Fruit fly (Drosophila melanogaster): ENCODE results near the gene Tak1.

Gene Tak1

DNA sequence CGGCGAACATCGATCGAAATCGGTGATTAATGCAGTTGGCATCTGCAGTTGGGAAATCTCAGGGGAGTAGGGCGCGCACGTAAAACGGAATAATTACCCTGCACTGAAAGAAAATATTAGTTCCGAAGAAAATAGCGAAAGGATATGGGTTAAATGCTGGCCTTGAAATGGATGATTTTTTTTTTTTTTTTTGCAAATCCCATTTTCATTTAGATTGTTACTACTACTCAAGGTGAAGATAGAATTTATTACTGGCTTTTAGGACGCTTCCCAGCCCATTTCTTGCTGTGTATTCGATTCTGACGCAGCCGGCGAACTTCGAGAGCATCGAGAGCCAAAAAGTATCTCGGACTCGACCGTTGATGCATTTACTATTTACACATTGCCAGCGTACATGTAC lies 5.7 kb downstream of the Tak1 start (continued):
- TF ChIP-seq Opbp (GFP tag; IDR thresholded peaks at IDR 0.05; ENCODE audit: partially characterized antibody) (no peak), al (GFP tag; IDR thresholded peaks at IDR 0.05) (no peak), Optix (GFP tag; IDR thresholded peaks at IDR 0.05) (no peak), shn (GFP tag; optimal IDR thresholded peaks at IDR 0.05) (peak; percentile 40), gcm (GFP tag; optimal IDR thresholded peaks at IDR 0.05) (no peak), mam (GFP tag; optimal IDR thresholded peaks at IDR 0.05) (peak; percentile 36), CG2120 (GFP tag; optimal IDR thresholded peaks at IDR 0.05) (peak; percentile 43), slou (GFP tag; optimal IDR thresholded peaks at IDR 0.05) (no peak), CG15269 (tag; optimal IDR thresholded peaks at IDR 0.05) (peak; percentile 55), Mes4 (GFP tag; optimal IDR thresholded peaks at IDR 0.05) (peak; percentile 22), jigr1 (GFP tag; IDR thresholded peaks at IDR 0.05) (0 out of 3 replicates have a peak, but pooled peaks have one; percentile 30), so (GFP tag; IDR thresholded peaks at IDR 0.05) (no peak), CG6854 (GFP tag; optimal IDR thresholded peaks at IDR 0.05) (no peak), CG9727 (GFP tag; optimal IDR thresholded peaks at IDR 0.05) (peak; percentile 44), repo (GFP tag; optimal IDR thresholded peaks at IDR 0.05) (no peak), NfI (GFP tag; optimal IDR thresholded peaks at IDR 0.05) (peak; percentile 43), chinmo (GFP tag; IDR thresholded peaks at IDR 0.05; ENCODE audit: partially characterized antibody) (no peak), esg (GFP tag; conservative IDR thresholded peaks at IDR 0.05) (peak; percentile 44; the same call in 1 of the 2 replicates), sd (tag; optimal IDR thresholded peaks at IDR 0.05) (no peak), Atf-2 (GFP tag; optimal IDR thresholded peaks at IDR 0.05) (peak; percentile 22), Eip74EF (GFP tag; optimal IDR thresholded peaks at IDR 0.05) (no peak), onecut (GFP tag; IDR thresholded peaks at IDR 0.05) (peak; percentile 44; the same call in 1 of the 2 replicates), Six4 (GFP tag; optimal IDR thresholded peaks at IDR 0.05) (no peak), CG11085 (GFP tag; IDR thresholded peaks at IDR 0.05) (no peak), CG10431 (GFP tag; optimal IDR thresholded peaks at IDR 0.05) (no peak), cato (GFP tag; optimal IDR thresholded peaks at IDR 0.05; ENCODE audit: borderline replicate concordance) (peak; percentile 23), hkb (optimal IDR thresholded peaks at IDR 0.05) (no peak), hkb (GFP tag; IDR thresholded peaks at IDR 0.05) (peak; percentile 72), CG9817 (tag; optimal IDR thresholded peaks at IDR 0.05) (peak; percentile 39), CG32767 (GFP tag; IDR thresholded peaks at IDR 0.05) (0 out of 2 replicates have a peak, but pooled peaks have one; percentile 33), CG4707 (GFP tag; optimal IDR thresholded peaks at IDR 0.05) (no peak), CG7928 (GFP tag; optimal IDR thresholded peaks at IDR 0.05) (no peak), zfh1 (GFP tag; IDR thresholded peaks at IDR 0.05) (peak; percentile 52; the same call in 1 of the 3 replicates), CG1024 (GFP tag; IDR thresholded peaks at IDR 0.05) (peak; percentile 24; the same call in 1 of the 2 replicates), Deaf1 (tag; optimal IDR thresholded peaks at IDR 0.05) (no peak), CG30403 (GFP tag; optimal IDR thresholded peaks at IDR 0.05) (peak; percentile 44), sisA (GFP tag; IDR thresholded peaks at IDR 0.05) (peak; percentile 38; the same call in 1 of the 2 replicates), dysf (GFP tag; IDR thresholded peaks at IDR 0.05) (peak; percentile 72), Fer1 (GFP tag; optimal IDR thresholded peaks at IDR 0.05) (no peak), CG17328 (GFP tag; IDR thresholded peaks at IDR 0.05) (peak; percentile 68), CG18011 (GFP tag; optimal IDR thresholded peaks at IDR 0.05) (no peak), MESR4 (GFP tag; optimal IDR thresholded peaks at IDR 0.05) (no peak), gsb-n (tag; optimal IDR thresholded peaks at IDR 0.05) (no peak), trem (tag; optimal IDR thresholded peaks at IDR 0.05) (no peak), gce (GFP tag; IDR thresholded peaks at IDR 0.05) (no peak), fd64A (GFP tag; optimal IDR thresholded peaks at IDR 0.05) (no peak), Dip2 (GFP tag; IDR thresholded peaks at IDR 0.05) (no peak), CG7786 (GFP tag; optimal IDR thresholded peaks at IDR 0.05) (peak; percentile 46), dmrt99B (tag; optimal IDR thresholded peaks at IDR 0.05) (peak; percentile 66), nerfin-1 (tag; optimal IDR thresholded peaks at IDR 0.05) (peak; percentile 24), ind (GFP tag; optimal IDR thresholded peaks at IDR 0.05) (peak; percentile 37)
